Fruit fly (Drosophila melanogaster) whole organism, adult: Measurements from ENCODE around the gene stnA.

ENCODE experiments used
- CG11617 ChIP-seq: fragments of 200-800 bp; sonication (Bioruptor generic); optimal IDR thresholded peaks from 2 replicates; lab custom pipeline; 2017; ENCODE audit warnings: mild to moderate bottlenecking, missing biosample characterization, missing genetic modification reagents, missing genetic modification characterization
- CG12768 ChIP-seq: fragments of 200-800 bp; sonication (Bioruptor generic); optimal IDR thresholded peaks from 2 replicates; lab custom pipeline; 2017; ENCODE audit warnings: missing biosample characterization, missing genetic modification characterization, mild to moderate bottlenecking, moderate library complexity, missing genetic modification reagents
- CG14711 ChIP-seq: fragments of 200-800 bp; sonication (Bioruptor generic); optimal IDR thresholded peaks from 2 replicates; lab custom pipeline; 2018; ENCODE audit warnings: missing biosample characterization, mild to moderate bottlenecking, missing genetic modification characterization, moderate library complexity
- CG1620 ChIP-seq: fragments of 200-800 bp; sonication (Bioruptor generic); optimal IDR thresholded peaks from 2 replicates; lab custom pipeline; 2016; ENCODE audit warnings: missing biosample characterization, missing genetic modification characterization
- CG33017 ChIP-seq: fragments of 200-800 bp; sonication (Bioruptor generic); optimal IDR thresholded peaks from 2 replicates; lab custom pipeline; 2018; ENCODE audit warnings: missing biosample characterization, mild to moderate bottlenecking, missing genetic modification characterization, moderate library complexity
- CG5204 ChIP-seq: fragments of 200-800 bp; sonication (Bioruptor generic); optimal IDR thresholded peaks from 2 replicates; lab custom pipeline; 2016; ENCODE audit warnings: missing biosample characterization, missing genetic modification characterization
- CG7045 ChIP-seq: fragments of 200-800 bp; sonication (Bioruptor generic); optimal IDR thresholded peaks from 2 replicates; lab custom pipeline; 2017; ENCODE audit warnings: missing biosample characterization, mild to moderate bottlenecking, missing genetic modification characterization
- CG7101 ChIP-seq: fragments of 200-800 bp; sonication (Bioruptor generic); optimal IDR thresholded peaks from 2 replicates; lab custom pipeline; 2018; ENCODE audit warnings: missing biosample characterization, mild to moderate bottlenecking, missing genetic modification characterization, moderate library complexity
- Clk ChIP-seq: fragments of 200-800 bp; sonication (Bioruptor generic); optimal IDR thresholded peaks from 2 replicates; lab custom pipeline; 2017; ENCODE audit warnings: missing biosample characterization, missing genetic modification characterization
- Crg-1 ChIP-seq: fragments of 200-800 bp; sonication (Bioruptor generic); optimal IDR thresholded peaks from 2 replicates; lab custom pipeline; 2016; ENCODE audit warnings: missing biosample characterization, missing genetic modification characterization
- Hr96 ChIP-seq: fragments of 200-800 bp; sonication (Bioruptor generic); optimal IDR thresholded peaks from 2 replicates; lab custom pipeline; 2016; ENCODE audit warnings: missing biosample characterization, missing genetic modification characterization
- Mnt ChIP-seq: fragments of 200-800 bp; sonication (Bioruptor generic); optimal IDR thresholded peaks from 2 replicates; lab custom pipeline; 2016; ENCODE audit warnings: missing biosample characterization, mild to moderate bottlenecking, missing genetic modification characterization
- bab1 ChIP-seq: fragments of 200-800 bp; sonication (Bioruptor generic); optimal IDR thresholded peaks from 3 replicates; lab custom pipeline; 2019; ENCODE audit warnings: missing biosample characterization, mild to moderate bottlenecking, missing genetic modification characterization, moderate library complexity
- cic ChIP-seq: fragments of 200-800 bp; sonication (Bioruptor generic); optimal IDR thresholded peaks from 2 replicates; lab custom pipeline; 2017; ENCODE audit warnings: missing biosample characterization, mild to moderate bottlenecking, missing genetic modification characterization, moderate library complexity
- cnc ChIP-seq, 2 experiments: fragments of >200 bp; optimal IDR thresholded peaks; 2 replicates each; lab custom pipeline; 2017
- kay ChIP-seq: fragments of 200-800 bp; sonication (Bioruptor generic); peaks from one replicate; lab custom pipeline; 2016; ENCODE audit warnings: missing biosample characterization, missing genetic modification characterization, borderline replicate concordance
- ovo ChIP-seq: fragments of 200-800 bp; sonication (Bioruptor generic); optimal IDR thresholded peaks from 2 replicates; lab custom pipeline; 2016; ENCODE audit warnings: missing biosample characterization, missing genetic modification characterization
- pad ChIP-seq: fragments of 200-800 bp; sonication (Bioruptor generic); optimal IDR thresholded peaks from 3 replicates; lab custom pipeline; 2017; ENCODE audit warnings: missing biosample characterization, missing genetic modification characterization, mild to moderate bottlenecking, moderate library complexity, missing genetic modification reagents
- tj ChIP-seq: fragments of 200-800 bp; sonication (Bioruptor generic); optimal IDR thresholded peaks from 3 replicates; lab custom pipeline; 2017; ENCODE audit warnings: missing biosample characterization, mild to moderate bottlenecking, missing genetic modification characterization, moderate library complexity
- toe ChIP-seq: fragments of 200-800 bp; sonication (Bioruptor generic); optimal IDR thresholded peaks from 2 replicates; lab custom pipeline; 2016; ENCODE audit warnings: missing biosample characterization, missing genetic modification characterization

stnA gene

dm6 chrX:23004598-23005469 lies at the start of gene stnA, which contains the start of gene stnB:
Gene stnA, minus strand, starts transcription at chrX:23004648.
Gene stnB, minus strand, starts transcription at chrX:23004648.
- TF ChIP-seq CG7045 (GFP tag; lab: Kevin White, UChicago) = no peak
- TF ChIP-seq CG7101 (tag; lab: Kevin White, UChicago) = peak; percentile 35
- TF ChIP-seq CG5204 (GFP tag; lab: Kevin White, UChicago) = peak; percentile 28
- TF ChIP-seq CG11617 (GFP tag; lab: Kevin White, UChicago) = no peak
- no peak for TF ChIP-seq CG12768
- TF ChIP-seq kay (GFP tag; lab: Kevin White, UChicago) = no peak
- peak; percentile 1 for TF ChIP-seq toe (GFP tag; lab: Kevin White, UChicago)

dm6 chrX:23035766-23036165 lies 31.3 kb upstream of the stnA start, which contains the start of gene CG12061:
Gene CG12061, plus strand, starts transcription at chrX:23036066.
- TF ChIP-seq bab1 (GFP tag; lab: Kevin White, UChicago) = no peak
- TF ChIP-seq pad = no peak
- no peak for TF ChIP-seq CG12768
- no peak for TF ChIP-seq CG7101 (tag; lab: Kevin White, UChicago)
- TF ChIP-seq Mnt (GFP tag; lab: Kevin White, UChicago) = no peak
- no peak for TF ChIP-seq Clk (GFP tag; lab: Kevin White, UChicago)

- TF ChIP-seq Hr96 (GFP tag; lab: Kevin White, UChicago) (no peak), kay (GFP tag; lab: Kevin White, UChicago) (no peak), ovo (GFP tag; lab: Kevin White, UChicago) (no peak), tj (GFP tag; lab: Kevin White, UChicago) (no peak), CG5204 (GFP tag; lab: Kevin White, UChicago) (no peak), CG14711 (tag; lab: Kevin White, UChicago) (no peak), toe (GFP tag; lab: Kevin White, UChicago) (no peak), cic (GFP tag; lab: Kevin White, UChicago) (no peak), Crg-1 (GFP tag; lab: Kevin White, UChicago) (no peak), cnc (optimal IDR thresholded peaks at IDR 0.05; lab: Kevin White, UChicago) (no peak), bab1 (GFP tag; lab: Kevin White, UChicago) (no peak), CG1620 (GFP tag; lab: Kevin White, UChicago) (no peak), CG7045 (GFP tag; lab: Kevin White, UChicago) (no peak)
Measured at dm6 chrX:23022598-23022997, 18.1 kb upstream of the stnA start, which contains the start of gene zyd. Gene zyd, plus strand, starts transcription at chrX:23022898.

- TF ChIP-seq tj (GFP tag; lab: Kevin White, UChicago) = peak; percentile 46
- peak; percentile 6 for TF ChIP-seq Mnt (GFP tag; lab: Kevin White, UChicago)
- TF ChIP-seq pad = peak; percentile 47
- TF ChIP-seq CG5204 (GFP tag; lab: Kevin White, UChicago) = no peak
- peak; percentile 30 for TF ChIP-seq toe (GFP tag; lab: Kevin White, UChicago)
- TF ChIP-seq bab1 (GFP tag; lab: Kevin White, UChicago) = peak; percentile 64
- peak; percentile 53 for TF ChIP-seq CG1620 (GFP tag; lab: Kevin White, UChicago)
- TF ChIP-seq CG33017 = no peak
- no peak for TF ChIP-seq kay (GFP tag; lab: Kevin White, UChicago)
Measured at dm6 chrX:23013208-23013607, 8.8 kb upstream of the stnA start, which contains the start of the genes Rab21 and Coa7. Gene Rab21, minus strand, starts transcription at chrX:23013409. Gene Coa7, plus strand, starts transcription at chrX:23013495.

dm6 chrX:23011859-23012258 lies 7.4 kb upstream of the stnA start:
- no peak for TF ChIP-seq CG1620 (GFP tag; lab: Kevin White, UChicago)
- TF ChIP-seq toe (GFP tag; lab: Kevin White, UChicago) = no peak
- no peak for TF ChIP-seq CG14711 (tag; lab: Kevin White, UChicago)
- TF ChIP-seq ovo (GFP tag; lab: Kevin White, UChicago) = no peak
- no peak for TF ChIP-seq CG33017
- no peak for TF ChIP-seq CG12768
- no peak for TF ChIP-seq Crg-1 (GFP tag; lab: Kevin White, UChicago)
- no peak for TF ChIP-seq kay (GFP tag; lab: Kevin White, UChicago)
- no peak for TF ChIP-seq cnc (optimal IDR thresholded peaks at IDR 0.05; lab: Kevin White, UChicago)
- TF ChIP-seq pad = no peak
- no peak for TF ChIP-seq CG11617 (GFP tag; lab: Kevin White, UChicago)
- TF ChIP-seq Hr96 (GFP tag; lab: Kevin White, UChicago) = no peak
- TF ChIP-seq CG7045 (GFP tag; lab: Kevin White, UChicago) = no peak
- TF ChIP-seq Clk (GFP tag; lab: Kevin White, UChicago) = no peak

dm6 chrX:23011203-23011602 lies 6.8 kb upstream of the stnA start, which contains the start of gene FucTC:
Gene FucTC, minus strand, starts transcription at chrX:23011303.
- TF ChIP-seq Hr96 (GFP tag; lab: Kevin White, UChicago) (no peak), bab1 (GFP tag; lab: Kevin White, UChicago) (no peak), CG7101 (tag; lab: Kevin White, UChicago) (no peak), CG33017 (no peak), Mnt (GFP tag; lab: Kevin White, UChicago) (no peak), ovo (GFP tag; lab: Kevin White, UChicago) (no peak), CG1620 (GFP tag; lab: Kevin White, UChicago) (no peak), pad (no peak), toe (GFP tag; lab: Kevin White, UChicago) (no peak), CG5204 (GFP tag; lab: Kevin White, UChicago) (no peak), CG7045 (GFP tag; lab: Kevin White, UChicago) (no peak), cnc (optimal IDR thresholded peaks at IDR 0.05; lab: Kevin White, UChicago) (no peak), CG14711 (tag; lab: Kevin White, UChicago) (no peak), Clk (GFP tag; lab: Kevin White, UChicago) (no peak), kay (GFP tag; lab: Kevin White, UChicago) (no peak)
